Fruit fly (Drosophila melanogaster) whole organism, embryonic: ENCODE data around the gene snk.

Source experiments
- Abd-B ChIP-seq: fragments of 200-800 bp; sonication (Bioruptor generic); optimal IDR thresholded peaks from 2 replicates; lab custom pipeline; 2018; ENCODE audit warnings: missing biosample characterization, mild to moderate bottlenecking, missing genetic modification characterization, moderate library complexity
- Asciz ChIP-seq: fragments of 200-800 bp; sonication (Bioruptor generic); optimal IDR thresholded peaks from 2 replicates; lab custom pipeline; 2017; ENCODE audit warnings: missing biosample characterization, mild to moderate bottlenecking, missing genetic modification characterization, missing genetic modification reagents
- Bdp1 ChIP-seq: fragments of 200-800 bp; sonication (Bioruptor generic); optimal IDR thresholded peaks from 3 replicates; lab custom pipeline; 2016; ENCODE audit warnings: missing biosample characterization, missing genetic modification characterization
- CG10147 ChIP-seq: fragments of 200-800 bp; sonication (Bioruptor generic); optimal IDR thresholded peaks from 2 replicates; lab custom pipeline; 2019; ENCODE audit warnings: missing biosample characterization, mild to moderate bottlenecking, missing genetic modification characterization, moderate library complexity
- CG10565 ChIP-seq: fragments of 200-800 bp; sonication (Bioruptor generic); optimal IDR thresholded peaks from 3 replicates; lab custom pipeline; 2016; ENCODE audit warnings: missing biosample characterization, mild to moderate bottlenecking, missing genetic modification characterization
- CG11398 ChIP-seq: fragments of 200-800 bp; sonication (Bioruptor generic); optimal IDR thresholded peaks from 2 replicates; lab custom pipeline; 2016; ENCODE audit warnings: missing biosample characterization, missing genetic modification characterization
- CG12299 ChIP-seq: fragments of 200-800 bp; sonication (Bioruptor generic); optimal IDR thresholded peaks from 2 replicates; lab custom pipeline; 2018; ENCODE audit warnings: missing biosample characterization, mild to moderate bottlenecking, missing genetic modification characterization
- CG12769 ChIP-seq: fragments of 200-800 bp; sonication (Bioruptor generic); optimal IDR thresholded peaks from 2 replicates; lab custom pipeline; 2019; ENCODE audit warnings: missing biosample characterization, mild to moderate bottlenecking, missing genetic modification characterization, moderate library complexity
- CG14710 ChIP-seq: fragments of 200-800 bp; sonication (Bioruptor generic); optimal IDR thresholded peaks from 3 replicates; lab custom pipeline; 2019; ENCODE audit warnings: missing biosample characterization, mild to moderate bottlenecking, missing genetic modification characterization, moderate library complexity
- CG17359 ChIP-seq: fragments of 200-800 bp; sonication (Bioruptor generic); optimal IDR thresholded peaks from 3 replicates; lab custom pipeline; 2018; ENCODE audit warnings: missing biosample characterization, mild to moderate bottlenecking, missing genetic modification characterization, moderate library complexity
- CG17612 ChIP-seq: fragments of 200-800 bp; sonication (Bioruptor generic); IDR thresholded peaks from 2 replicates; pipeline ENCODE4 v1.3.6; 2022; ENCODE audit warnings: missing biosample characterization, missing genetic modification characterization
- CG2712 ChIP-seq: fragments of 200-800 bp; optimal IDR thresholded peaks from 3 replicates; lab custom pipeline; 2019; ENCODE audit warnings: missing biosample characterization, mild to moderate bottlenecking, missing genetic modification characterization, moderate library complexity
- CG31224 ChIP-seq: fragments of 200-800 bp; sonication (Bioruptor generic); IDR thresholded peaks from 2 replicates; pipeline ENCODE4 v1.3.6; 2022; ENCODE audit warnings: missing biosample characterization, missing genetic modification characterization
- CG3163 ChIP-seq: fragments of 200-800 bp; sonication (Bioruptor generic); optimal IDR thresholded peaks from 3 replicates; lab custom pipeline; 2016; ENCODE audit warnings: missing biosample characterization, missing genetic modification characterization
- CG32532 ChIP-seq: fragments of 200-800 bp; sonication (Bioruptor generic); IDR thresholded peaks from 2 replicates; pipeline ENCODE4 v1.3.6; 2022; ENCODE audit warnings: missing biosample characterization, missing genetic modification characterization
- CG3847 ChIP-seq: fragments of 200-800 bp; sonication (Bioruptor generic); IDR thresholded peaks from 2 replicates; pipeline ENCODE4 v1.3.6; 2022; ENCODE audit warnings: missing biosample characterization, missing genetic modification characterization
- CG4282 ChIP-seq: fragments of 200-800 bp; sonication (Bioruptor generic); optimal IDR thresholded peaks from 2 replicates; lab custom pipeline; 2016; ENCODE audit warnings: missing biosample characterization, missing genetic modification characterization
- CG4707 ChIP-seq: fragments of 200-800 bp; sonication (Bioruptor generic); optimal IDR thresholded peaks from 2 replicates; lab custom pipeline; 2018; ENCODE audit warnings: missing biosample characterization, mild to moderate bottlenecking, missing genetic modification characterization, moderate library complexity
- CG6254 ChIP-seq: fragments of 200-800 bp; sonication (Bioruptor generic); optimal IDR thresholded peaks from 3 replicates; lab custom pipeline; 2017; ENCODE audit warnings: mild to moderate bottlenecking, missing biosample characterization, missing genetic modification reagents, missing genetic modification characterization
- CG7271 ChIP-seq: fragments of 200-800 bp; sonication (Bioruptor generic); optimal IDR thresholded peaks from 2 replicates; lab custom pipeline; 2018; ENCODE audit warnings: missing biosample characterization, mild to moderate bottlenecking, missing genetic modification characterization, moderate library complexity
- CG7839 ChIP-seq: fragments of 200-800 bp; sonication (Bioruptor generic); optimal IDR thresholded peaks from 3 replicates; lab custom pipeline; 2018; ENCODE audit warnings: missing biosample characterization, mild to moderate bottlenecking, missing genetic modification characterization, moderate library complexity
- CG7987 ChIP-seq: fragments of 200-800 bp; sonication (Bioruptor generic); optimal IDR thresholded peaks from 2 replicates; lab custom pipeline; 2018; ENCODE audit warnings: missing biosample characterization, mild to moderate bottlenecking, missing genetic modification characterization, moderate library complexity
- CG8388 ChIP-seq: fragments of 200-800 bp; sonication (Bioruptor generic); optimal IDR thresholded peaks from 2 replicates; lab custom pipeline; 2019; ENCODE audit warnings: missing biosample characterization, mild to moderate bottlenecking, missing genetic modification characterization, moderate library complexity
- CG9727 ChIP-seq: fragments of 200-800 bp; sonication (Bioruptor generic); optimal IDR thresholded peaks from 3 replicates; lab custom pipeline; 2017; ENCODE audit warnings: missing biosample characterization, mild to moderate bottlenecking, missing genetic modification characterization
- Doc3 ChIP-seq: fragments of 200-800 bp; sonication (Bioruptor generic); IDR thresholded peaks from 3 replicates; pipeline ENCODE4 v1.3.6; 2022; ENCODE audit warnings: missing biosample characterization, missing genetic modification characterization; ENCODE audit not compliant: partially characterized antibody
- Dref ChIP-seq: fragments of 200-800 bp; sonication (Bioruptor generic); IDR thresholded peaks from 2 replicates; pipeline ENCODE4 v1.3.6; 2022; ENCODE audit warnings: missing biosample characterization, missing genetic modification characterization
- Fer2 ChIP-seq: fragments of 200-800 bp; sonication (Bioruptor generic); optimal IDR thresholded peaks from 2 replicates; lab custom pipeline; 2018; ENCODE audit warnings: missing biosample characterization, mild to moderate bottlenecking, missing genetic modification characterization, moderate library complexity
- H2.0 ChIP-seq: fragments of 200-800 bp; sonication (Bioruptor generic); IDR thresholded peaks from 2 replicates; pipeline ENCODE4 v1.3.6; 2022; ENCODE audit warnings: missing biosample characterization, missing genetic modification characterization
- Hsf ChIP-seq: fragments of 200-800 bp; sonication (Bioruptor generic); optimal IDR thresholded peaks from 3 replicates; lab custom pipeline; 2016; ENCODE audit warnings: missing biosample characterization, missing genetic modification characterization
- MTF-1 ChIP-seq: fragments of 200-800 bp; sonication (Bioruptor generic); optimal IDR thresholded peaks from 2 replicates; lab custom pipeline; 2018; ENCODE audit warnings: missing biosample characterization, mild to moderate bottlenecking, missing genetic modification characterization, borderline replicate concordance
- Optix ChIP-seq: fragments of 200-800 bp; sonication (Bioruptor generic); IDR thresholded peaks from 3 replicates; pipeline ENCODE4 v1.3.6; 2022; ENCODE audit warnings: missing biosample characterization, missing genetic modification characterization
- Poxn ChIP-seq: fragments of 200-800 bp; sonication (Bioruptor generic); IDR thresholded peaks from 2 replicates; pipeline ENCODE4 v1.3.6; 2022; ENCODE audit warnings: missing biosample characterization, missing genetic modification characterization
- Ssrp ChIP-seq: fragments of 200-800 bp; sonication (Bioruptor generic); optimal IDR thresholded peaks from 2 replicates; lab custom pipeline; 2018; ENCODE audit warnings: missing biosample characterization, mild to moderate bottlenecking, missing genetic modification characterization, moderate library complexity
- Stat92E ChIP-seq, 3 experiments: fragments of >200 bp in 2 of 3; fragments of 200-800 bp in 1 of 3; sonication (Bioruptor generic) in 1 of 3; optimal IDR thresholded peaks; 2 replicates each; lab custom pipeline; 2017 to 2019; ENCODE audit warnings: missing biosample characterization in 3 of 3, missing genetic modification characterization in 3 of 3, mild to moderate bottlenecking in 1 of 3, moderate library complexity in 1 of 3
- Vsx1 ChIP-seq: fragments of 200-800 bp; sonication (Bioruptor generic); optimal IDR thresholded peaks from 2 replicates; lab custom pipeline; 2017; ENCODE audit warnings: missing biosample characterization, mild to moderate bottlenecking, missing genetic modification characterization, missing genetic modification reagents
- ac ChIP-seq: fragments of 200-800 bp; sonication (Bioruptor generic); optimal IDR thresholded peaks from 3 replicates; lab custom pipeline; 2017; ENCODE audit warnings: missing biosample characterization, mild to moderate bottlenecking, missing genetic modification characterization
- ase ChIP-seq: fragments of 200-800 bp; sonication (Bioruptor generic); IDR thresholded peaks from 3 replicates; pipeline ENCODE4 v1.3.6; 2022; ENCODE audit warnings: missing biosample characterization, missing genetic modification characterization
- bigmax ChIP-seq: fragments of 200-800 bp; sonication (Bioruptor generic); optimal IDR thresholded peaks from 2 replicates; lab custom pipeline; 2018; ENCODE audit warnings: missing biosample characterization, mild to moderate bottlenecking, missing genetic modification characterization
- cg ChIP-seq: fragments of 200-800 bp; sonication (Bioruptor generic); optimal IDR thresholded peaks from 3 replicates; lab custom pipeline; 2019; ENCODE audit warnings: missing biosample characterization, mild to moderate bottlenecking, missing genetic modification characterization, moderate library complexity
- chif ChIP-seq, 2 experiments: fragments of 200-800 bp; sonication (Bioruptor generic); optimal IDR thresholded peaks; 3 replicates each; lab custom pipeline; 2016; ENCODE audit warnings: missing biosample characterization in 2 of 2, missing genetic modification characterization in 2 of 2
- croc ChIP-seq: fragments of 200-800 bp; sonication (Bioruptor generic); conservative IDR thresholded peaks from 3 replicates; pipeline ENCODE4 v1.3.6; 2022; ENCODE audit warnings: missing biosample characterization, missing genetic modification characterization
- en ChIP-seq: fragments of 200-800 bp; sonication (Bioruptor generic); optimal IDR thresholded peaks from 2 replicates; lab custom pipeline; 2016; ENCODE audit warnings: missing biosample characterization, missing genetic modification characterization
- gce ChIP-seq: fragments of 200-800 bp; sonication (Bioruptor generic); IDR thresholded peaks from 3 replicates; pipeline ENCODE4 v1.3.6; 2022; ENCODE audit warnings: missing biosample characterization, missing genetic modification characterization
- jigr1 ChIP-seq: fragments of 200-800 bp; sonication (Bioruptor generic); IDR thresholded peaks from 3 replicates; pipeline ENCODE4 v1.3.6; 2022; ENCODE audit warnings: missing biosample characterization, missing genetic modification characterization
- lbe ChIP-seq: fragments of 200-800 bp; sonication (Bioruptor generic); optimal IDR thresholded peaks from 2 replicates; lab custom pipeline; 2016; ENCODE audit warnings: missing biosample characterization, mild to moderate bottlenecking, missing genetic modification characterization
- nerfin-2 ChIP-seq: fragments of 200-800 bp; sonication (Bioruptor generic); IDR thresholded peaks from 2 replicates; pipeline ENCODE4 v1.3.6; 2022; ENCODE audit warnings: missing biosample characterization, missing genetic modification characterization; ENCODE audit not compliant: partially characterized antibody
- org-1 ChIP-seq: fragments of 200-800 bp; sonication (Bioruptor generic); optimal IDR thresholded peaks from 2 replicates; lab custom pipeline; 2017; ENCODE audit warnings: missing biosample characterization, missing genetic modification characterization
- p53 ChIP-seq: fragments of 200-800 bp; sonication (Bioruptor generic); optimal IDR thresholded peaks from 2 replicates; lab custom pipeline; 2016; ENCODE audit warnings: missing biosample characterization, missing genetic modification characterization
- tgo ChIP-seq: fragments of 200-800 bp; sonication (Bioruptor generic); IDR thresholded peaks from 3 replicates; pipeline ENCODE4 v1.3.6; 2022; ENCODE audit warnings: missing biosample characterization, missing genetic modification characterization
- zfh1 ChIP-seq: fragments of 200-800 bp; sonication (Bioruptor generic); IDR thresholded peaks from 3 replicates; pipeline ENCODE4 v1.3.6; 2022; ENCODE audit warnings: missing biosample characterization, missing genetic modification characterization

snk gene

DNA sequence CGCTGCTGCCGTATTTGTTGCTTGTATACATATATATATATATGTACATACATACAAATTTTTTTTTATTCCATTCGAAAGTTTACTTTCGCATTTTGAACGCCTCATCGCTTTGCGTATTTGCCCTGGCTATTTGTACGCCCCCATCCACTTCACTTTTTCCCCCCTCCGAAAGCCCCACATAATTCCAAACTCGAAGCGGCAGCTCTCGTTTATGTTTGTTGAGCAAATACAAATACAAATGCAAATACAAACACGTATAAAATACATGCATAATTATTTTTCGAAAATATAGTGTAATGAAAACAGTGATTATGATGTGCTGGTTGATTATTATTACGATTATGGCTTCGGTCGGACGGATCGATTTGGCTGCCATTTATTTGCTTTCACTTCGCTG, 25.5 kb upstream of the snk start (continued):
- TF ChIP-seq tgo (GFP tag; lab: Robert Waterston, UW), result peak; percentile 56; the same call in 2 of the 3 replicates
- peak; percentile 98 for TF ChIP-seq CG17359
- peak; percentile 72 for TF ChIP-seq Bdp1 (GFP tag; lab: Kevin White, UChicago)
- TF ChIP-seq zfh1 (GFP tag; lab: Robert Waterston, UW), result peak; percentile 80
- TF ChIP-seq Fer2 (tag; lab: Kevin White, UChicago), result peak; percentile 82
- TF ChIP-seq Optix, result peak; percentile 42; the same call in 1 of the 3 replicates
- peak; percentile 99 for TF ChIP-seq Asciz (GFP tag; lab: Kevin White, UChicago)
- TF ChIP-seq CG3163 (GFP tag; lab: Kevin White, UChicago), result peak; percentile 52
- peak; percentile 72 for TF ChIP-seq CG10147 (GFP tag; lab: Kevin White, UChicago)
- TF ChIP-seq org-1 (GFP tag; lab: Kevin White, UChicago), result peak; percentile 90
- TF ChIP-seq Vsx1 (GFP tag; lab: Kevin White, UChicago), result peak; percentile 97
- TF ChIP-seq CG31224, result 0 out of 2 replicates have a peak, but pooled peaks have one; percentile 16
- TF ChIP-seq cg (GFP tag; lab: Kevin White, UChicago), result peak; percentile 33
- peak; percentile 87 for TF ChIP-seq gce (GFP tag; lab: Robert Waterston, UW)
- TF ChIP-seq Doc3 (GFP tag; lab: Robert Waterston, UW), result no peak
- no peak for TF ChIP-seq CG3847
- peak; percentile 95 for TF ChIP-seq CG7271 (tag; lab: Kevin White, UChicago)
- TF ChIP-seq jigr1 (GFP tag; lab: Robert Waterston, UW), result no peak
- TF ChIP-seq CG17612 (GFP tag; lab: Robert Waterston, UW), result no peak
- peak; percentile 88 for TF ChIP-seq CG2712 (tag; lab: Kevin White, UChicago)
- TF ChIP-seq croc (GFP tag; lab: Robert Waterston, UW), result peak; percentile 47; the same call in 2 of the 3 replicates
- TF ChIP-seq CG8388 (GFP tag; lab: Kevin White, UChicago), result peak; percentile 88
- peak; percentile 95 for TF ChIP-seq CG14710 (tag; lab: Kevin White, UChicago)
- peak; percentile 73 for TF ChIP-seq en
- TF ChIP-seq MTF-1 (GFP tag; lab: Kevin White, UChicago), result peak; percentile 92
- peak; percentile 49 for TF ChIP-seq Abd-B
- peak in 1 of 3 experiments; percentile 7 for TF ChIP-seq Stat92E (GFP tag; optimal IDR thresholded peaks at IDR 0.05; lab: Kevin White, UChicago)
- TF ChIP-seq Ssrp (tag; lab: Kevin White, UChicago), result no peak
- TF ChIP-seq lbe (GFP tag; lab: Kevin White, UChicago), result no peak
- peak; percentile 90 for TF ChIP-seq CG4707
- no peak for TF ChIP-seq CG10565
- TF ChIP-seq CG4282, result peak; percentile 22
- peak; percentile 98 for TF ChIP-seq CG7987 (GFP tag; lab: Kevin White, UChicago)
- peak; percentile 87 for TF ChIP-seq ac (GFP tag; lab: Kevin White, UChicago)
- TF ChIP-seq CG7839 (tag; lab: Kevin White, UChicago), result peak; percentile 78
- no peak for TF ChIP-seq nerfin-2 (GFP tag; lab: Robert Waterston, UW)
- TF ChIP-seq CG12299 (tag; lab: Kevin White, UChicago), result peak; percentile 74
- peak; percentile 85 for TF ChIP-seq CG6254 (GFP tag; lab: Kevin White, UChicago)
- TF ChIP-seq Hsf (GFP tag; lab: Kevin White, UChicago), result peak; percentile 64
- TF ChIP-seq H2.0 (GFP tag; lab: Robert Waterston, UW), result peak; percentile 53
- peak; percentile 74 to 89 for TF ChIP-seq chif (GFP tag; optimal IDR thresholded peaks at IDR 0.05; lab: Kevin White, UChicago)
- no peak for TF ChIP-seq Dref (GFP tag; lab: Robert Waterston, UW)
- TF ChIP-seq Poxn (GFP tag; lab: Robert Waterston, UW), result no peak
- peak; percentile 79 for TF ChIP-seq p53 (GFP tag; lab: Kevin White, UChicago)
- peak; percentile 76 for TF ChIP-seq CG11398 (GFP tag; lab: Kevin White, UChicago)
- TF ChIP-seq CG9727 (GFP tag; lab: Kevin White, UChicago), result peak; percentile 94
- peak; percentile 68 for TF ChIP-seq bigmax
- TF ChIP-seq ase (GFP tag; lab: Robert Waterston, UW), result no peak
- TF ChIP-seq CG32532, result no peak
- TF ChIP-seq CG12769 (tag; lab: Kevin White, UChicago), result no peak
